Fruit fly (Drosophila melanogaster) Kc167 (cell line): ENCODE data around the gene CG6106.

ENCODE experiments used
- Myc ChIP-seq: fragments of >200 bp; optimal IDR thresholded peaks from 2 replicates; lab custom pipeline; 2017; ENCODE audit warnings: missing external identifiers
- Sin3A ChIP-seq: fragments of >200 bp; optimal IDR thresholded peaks from 2 replicates; lab custom pipeline; 2018; ENCODE audit warnings: missing external identifiers
- h ChIP-seq: fragments of >200 bp; optimal IDR thresholded peaks from 3 replicates; lab custom pipeline; 2018; ENCODE audit warnings: missing external identifiers
- insv ChIP-seq: fragments of >200 bp; optimal IDR thresholded peaks from 3 replicates; lab custom pipeline; 2018; ENCODE audit warnings: missing external identifiers
- psq ChIP-seq: fragments of >200 bp; optimal IDR thresholded peaks from 2 replicates; lab custom pipeline; 2017; ENCODE audit warnings: missing external identifiers
- ttk ChIP-seq: sonication (Bioruptor generic); optimal IDR thresholded peaks from 2 replicates; lab custom pipeline; 2017; ENCODE audit warnings: missing external identifiers

CG6106 gene

DNA sequence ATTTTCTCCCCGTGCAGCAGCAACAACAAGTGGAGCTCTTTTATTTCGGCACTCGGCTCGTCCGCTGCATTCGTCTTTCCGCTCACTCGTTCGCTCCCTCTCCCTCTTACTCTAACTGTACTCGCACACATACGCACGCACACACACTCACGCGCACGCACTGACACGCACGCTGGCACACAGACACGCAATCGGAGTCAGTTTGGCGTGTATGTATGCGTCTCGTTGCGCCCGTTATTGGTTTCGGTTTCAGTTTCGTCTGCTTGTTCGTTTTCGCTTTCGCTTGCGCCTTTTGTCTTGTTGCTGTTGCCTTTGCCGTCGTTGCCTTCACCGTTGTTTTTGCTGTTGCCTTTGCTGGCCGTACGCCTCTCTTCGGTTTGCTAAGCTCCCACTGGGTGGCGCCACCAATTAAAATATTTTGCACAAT, 912 bp upstream of the CG6106 start:
- no peak for TF ChIP-seq insv (lab: Kevin White, UChicago)
- no peak for TF ChIP-seq Sin3A (lab: Kevin White, UChicago)
- TF ChIP-seq Myc: no peak
- no peak for TF ChIP-seq h (lab: Kevin White, UChicago)
- TF ChIP-seq psq: no peak
- no peak for TF ChIP-seq ttk (lab: Kevin White, UChicago)

DNA sequence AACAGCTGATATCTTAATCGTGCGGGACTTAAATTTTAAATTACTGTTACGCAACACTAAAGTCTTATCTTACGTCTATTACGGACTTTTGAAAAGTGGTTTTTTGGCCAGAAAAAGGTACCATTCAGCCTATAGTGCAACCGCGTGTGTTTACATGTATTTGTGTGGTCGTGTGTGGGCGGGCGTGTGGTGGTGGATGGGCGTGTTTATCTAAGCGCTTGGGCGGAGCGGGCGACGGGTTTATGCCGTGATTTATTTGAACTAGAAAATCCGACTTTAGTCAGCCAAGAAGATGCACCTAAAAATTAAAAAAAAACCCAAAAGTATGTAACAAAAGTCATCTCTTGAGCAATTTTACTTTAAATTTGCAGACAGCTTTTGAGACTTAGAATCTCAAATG, 4.7 kb downstream of the CG6106 start:
- TF ChIP-seq psq: no peak
- no peak for TF ChIP-seq ttk (lab: Kevin White, UChicago)
- no peak for TF ChIP-seq Myc
- no peak for TF ChIP-seq insv (lab: Kevin White, UChicago)
- no peak for TF ChIP-seq Sin3A (lab: Kevin White, UChicago)
- no peak for TF ChIP-seq h (lab: Kevin White, UChicago)

DNA sequence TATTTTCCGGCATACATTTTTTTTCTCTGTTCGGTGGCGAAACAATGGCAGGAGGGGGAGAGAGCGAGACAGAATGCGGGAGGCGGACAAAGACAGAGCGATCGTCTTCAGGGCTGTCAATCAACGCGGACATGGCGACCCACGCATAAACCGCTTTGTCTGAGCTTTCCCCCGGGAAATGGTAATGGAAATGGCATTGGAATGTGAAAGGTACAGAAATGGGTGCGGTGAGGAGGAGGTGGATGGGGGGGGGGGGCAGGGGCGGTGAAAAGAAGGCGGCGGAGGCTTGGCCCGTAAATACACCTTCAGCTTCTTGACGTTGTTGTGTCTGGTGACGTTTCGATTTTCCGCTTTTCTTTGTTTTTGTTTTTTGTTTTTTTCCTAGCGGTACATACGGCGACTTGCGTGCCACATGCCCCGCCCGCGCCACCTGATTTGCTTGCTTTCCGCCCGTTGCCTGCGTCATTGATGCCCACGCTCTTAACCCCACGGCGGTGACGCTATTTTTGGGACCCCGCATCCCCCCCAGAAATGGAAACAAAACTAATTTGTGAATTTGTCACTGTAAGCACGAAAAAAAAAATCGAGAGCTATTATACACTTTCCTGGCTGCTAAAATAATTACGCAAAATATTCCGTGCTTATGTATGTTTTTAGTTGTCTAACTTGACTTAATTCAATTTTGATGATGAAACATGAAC, 5.5 kb downstream of the CG6106 start:
- TF ChIP-seq Myc: no peak
- no peak for TF ChIP-seq h (lab: Kevin White, UChicago)
- no peak for TF ChIP-seq ttk (lab: Kevin White, UChicago)
- TF ChIP-seq insv (lab: Kevin White, UChicago): no peak
- no peak for TF ChIP-seq Sin3A (lab: Kevin White, UChicago)
- no peak for TF ChIP-seq psq

- TF ChIP-seq insv (lab: Kevin White, UChicago) (no peak), psq (no peak), h (lab: Kevin White, UChicago) (no peak), ttk (lab: Kevin White, UChicago) (no peak), Myc (no peak), Sin3A (lab: Kevin White, UChicago) (no peak)
These were observed 6.3 kb downstream of the CG6106 start for dm6 chrX:18364999-18365398.

dm6 chrX:18366033-18366850, 7.6 kb downstream of the CG6106 start, which contains the start of gene CrebB:
CrebB (plus strand) TSS chrX:18366357.
- TF ChIP-seq Sin3A (lab: Kevin White, UChicago): no peak
- no peak for TF ChIP-seq Myc
- no peak for TF ChIP-seq ttk (lab: Kevin White, UChicago)
- TF ChIP-seq h (lab: Kevin White, UChicago): no peak
- no peak for TF ChIP-seq psq
- no peak for TF ChIP-seq insv (lab: Kevin White, UChicago)

DNA sequence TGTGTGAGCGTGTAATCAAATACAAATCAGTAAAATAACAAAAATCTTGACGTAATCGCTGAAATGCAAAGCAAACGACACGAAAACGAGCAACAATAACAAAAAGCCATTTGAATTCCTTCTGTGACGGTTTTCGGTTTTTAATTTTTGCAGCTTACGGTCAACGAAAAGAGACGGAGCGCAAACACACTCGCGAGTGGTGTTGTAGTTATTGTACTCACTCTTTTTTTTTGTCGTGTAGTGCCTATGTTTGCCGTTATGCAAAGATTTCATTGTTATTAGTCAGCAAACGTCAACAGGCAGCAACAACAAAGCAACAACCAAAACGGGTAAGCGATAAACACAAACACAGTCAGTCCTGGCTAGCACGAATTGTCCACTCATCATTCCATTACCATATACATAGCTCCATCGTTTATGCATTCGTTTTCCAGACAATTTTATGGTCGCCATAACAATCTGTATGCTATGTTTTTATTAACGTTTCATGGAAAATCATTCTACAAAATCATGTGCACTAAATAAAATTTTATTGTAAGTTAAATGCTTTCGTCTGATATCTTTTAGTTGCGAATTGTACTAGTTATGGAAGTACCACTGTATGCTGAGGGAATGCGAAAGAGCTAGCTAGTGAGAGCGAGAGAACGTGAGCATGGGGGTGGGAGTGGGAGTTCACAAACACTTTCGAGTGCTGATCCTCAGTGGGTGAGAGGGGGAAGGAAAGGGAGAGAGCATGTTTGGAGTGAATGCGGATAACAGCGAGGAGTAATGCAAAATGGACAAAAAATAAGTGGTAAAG, 8.4 kb downstream of the CG6106 start:
- TF ChIP-seq Sin3A (lab: Kevin White, UChicago) (no peak), insv (lab: Kevin White, UChicago) (no peak), psq (no peak), ttk (lab: Kevin White, UChicago) (no peak), Myc (no peak), h (lab: Kevin White, UChicago) (no peak)

DNA sequence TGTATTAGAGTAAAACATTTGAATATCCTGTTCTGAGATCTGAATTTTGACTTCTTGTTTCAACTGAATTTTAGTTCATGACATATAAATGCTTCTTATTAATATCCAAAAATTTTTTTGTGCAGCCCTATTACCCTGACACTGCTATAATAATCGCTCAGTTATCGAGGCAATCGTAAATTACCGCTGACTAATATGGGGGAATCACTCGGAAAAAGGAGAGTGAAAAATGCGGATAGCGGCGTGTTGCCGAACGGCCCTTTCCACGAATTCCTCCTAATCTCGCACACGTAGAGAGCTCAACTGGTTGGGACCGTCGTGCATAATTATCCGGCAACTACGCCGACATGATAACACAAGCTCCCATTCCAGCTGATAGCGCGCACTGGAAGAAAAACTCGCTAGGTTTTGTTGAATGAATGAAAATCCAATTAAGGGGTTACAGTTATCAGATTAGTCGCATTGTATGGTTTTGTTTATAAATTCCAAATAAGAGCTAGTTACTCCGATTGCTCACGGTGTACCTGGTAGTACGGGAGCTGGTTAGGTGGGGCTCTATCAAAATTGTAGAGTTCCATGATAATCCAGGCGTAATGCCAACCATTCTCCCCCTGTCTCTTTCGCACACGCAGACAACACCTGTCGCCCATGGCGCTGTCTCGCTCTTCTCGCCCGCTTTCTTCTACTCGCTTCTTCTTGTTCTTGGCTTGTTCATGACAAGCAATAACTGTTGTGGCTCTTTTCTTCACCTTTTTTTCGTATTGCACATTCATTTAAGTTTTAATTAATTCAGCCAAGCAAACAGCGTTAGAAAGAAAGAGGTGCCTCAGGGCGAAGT, 9.3 kb downstream of the CG6106 start:
- no peak for TF ChIP-seq Sin3A (lab: Kevin White, UChicago)
- no peak for TF ChIP-seq psq
- no peak for TF ChIP-seq Myc
- no peak for TF ChIP-seq ttk (lab: Kevin White, UChicago)
- no peak for TF ChIP-seq h (lab: Kevin White, UChicago)
- no peak for TF ChIP-seq insv (lab: Kevin White, UChicago)

dm6 chrX:18368644-18368998, 9.9 kb downstream of the CG6106 start:
- TF ChIP-seq psq: no peak
- no peak for TF ChIP-seq h (lab: Kevin White, UChicago)
- no peak for TF ChIP-seq Myc

DNA sequence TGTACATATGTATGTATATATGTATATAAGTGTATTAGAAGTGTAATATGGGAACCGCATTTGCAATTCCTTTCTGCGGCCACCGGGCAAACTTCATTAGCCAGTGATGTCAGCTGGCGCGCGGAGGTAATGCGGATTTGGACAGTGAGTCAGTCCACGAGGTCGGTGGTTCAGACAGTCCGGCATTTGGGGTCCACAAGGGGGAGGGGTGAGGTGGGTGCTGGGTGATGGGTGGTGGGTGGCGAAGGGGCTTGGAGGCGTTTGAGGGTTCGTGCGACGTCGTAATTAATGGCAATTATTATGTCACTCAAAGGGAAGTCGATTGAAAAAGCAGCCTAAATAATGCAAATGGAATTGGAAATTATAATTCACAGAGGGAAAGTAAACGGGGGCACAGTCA, 11.1 kb downstream of the CG6106 start:
- TF ChIP-seq Myc: no peak

dm6 chrX:18370775-18371735, 12.4 kb downstream of the CG6106 start:
- TF ChIP-seq h (lab: Kevin White, UChicago): no peak
- TF ChIP-seq psq: no peak
- TF ChIP-seq Sin3A (lab: Kevin White, UChicago): no peak
- no peak for TF ChIP-seq insv (lab: Kevin White, UChicago)
- no peak for TF ChIP-seq ttk (lab: Kevin White, UChicago)
- no peak for TF ChIP-seq Myc
